Worm (Caenorhabditis elegans) whole organism, young adult: Measurements from ENCODE around the gene T23E7.2.

ENCODE experiments used
- B0019.2 ChIP-seq: fragments of 200-800 bp; sonication (Bioruptor generic); conservative IDR thresholded peaks from 2 replicates; pipeline ENCODE4 v1.3.6; 2022; ENCODE audit warnings: missing genetic modification reagents, missing genetic modification characterization, missing compliant biosample characterization
- D2030.7 ChIP-seq: fragments of 200-800 bp; sonication (Bioruptor generic); IDR thresholded peaks from 2 replicates; pipeline ENCODE4 v1.3.6; 2022; ENCODE audit warnings: missing genetic modification reagents, missing genetic modification characterization, missing compliant biosample characterization
- F10E7.11 ChIP-seq: sonication (generic microtip); optimal IDR thresholded peaks from 2 replicates; lab custom pipeline; 2017; ENCODE audit warnings: mild to moderate bottlenecking, missing genetic modification characterization, moderate library complexity, missing compliant biosample characterization
- F23B12.7 ChIP-seq: sonication (generic microtip); optimal IDR thresholded peaks from 2 replicates; lab custom pipeline; 2017; ENCODE audit warnings: missing genetic modification characterization, mild to moderate bottlenecking, missing compliant biosample characterization, antibody characterized with exemption, moderate library complexity; ENCODE audit not compliant: insufficient read depth
- F52B5.7 ChIP-seq: sonication (generic microtip); optimal IDR thresholded peaks from 2 replicates; lab custom pipeline; 2016; ENCODE audit warnings: mild to moderate bottlenecking, missing genetic modification characterization, missing compliant biosample characterization
- F55B11.4 ChIP-seq: sonication (generic microtip); optimal IDR thresholded peaks from 2 replicates; lab custom pipeline; 2016; ENCODE audit warnings: missing compliant biosample characterization, missing genetic modification characterization, borderline replicate concordance; ENCODE audit not compliant: insufficient read depth
- T26A5.8 ChIP-seq: sonication (generic microtip); optimal IDR thresholded peaks from 2 replicates; lab custom pipeline; 2016; ENCODE audit warnings: missing genetic modification characterization, missing compliant biosample characterization
- Y53G8AR.9 ChIP-seq: fragments of 200-800 bp; sonication (Bioruptor generic); conservative IDR thresholded peaks from 2 replicates; pipeline ENCODE4 v1.3.6; 2022; ENCODE audit warnings: missing genetic modification reagents, missing genetic modification characterization, missing compliant biosample characterization
- athp-1 ChIP-seq: sonication (generic microtip); optimal IDR thresholded peaks from 2 replicates; lab custom pipeline; 2017; ENCODE audit warnings: mild to moderate bottlenecking, missing genetic modification characterization, missing compliant biosample characterization
- bed-1 ChIP-seq: fragments of 200-800 bp; sonication (Bioruptor generic); IDR thresholded peaks from 2 replicates; pipeline ENCODE4 v1.3.6; 2022; ENCODE audit warnings: missing genetic modification reagents, missing genetic modification characterization, missing compliant biosample characterization
- cebp-1 ChIP-seq, 2 experiments: fragments of 200-800 bp in 1 of 2; sonication (Bioruptor generic) in 1 of 2; sonication (generic microtip) in 1 of 2; IDR thresholded peaks in 1 of 2; optimal IDR thresholded peaks in 1 of 2; 2 replicates each; pipeline versions ENCODE4 v1.3.6 to Lab custom; 2017 to 2022; ENCODE audit warnings: missing compliant biosample characterization in 2 of 2, missing genetic modification characterization in 2 of 2, mild to moderate bottlenecking in 1 of 2, missing genetic modification reagents in 1 of 2, moderate library complexity in 1 of 2
- ceh-100 ChIP-seq: fragments of 200-800 bp; sonication (Bioruptor generic); IDR thresholded peaks from 2 replicates; pipeline ENCODE4 v1.3.6; 2022; ENCODE audit warnings: missing genetic modification reagents, missing genetic modification characterization, missing compliant biosample characterization
- ceh-91 ChIP-seq: fragments of 200-800 bp; sonication (Bioruptor generic); IDR thresholded peaks from 2 replicates; pipeline ENCODE4 v1.3.6; 2022; ENCODE audit warnings: missing genetic modification reagents, missing genetic modification characterization, missing compliant biosample characterization
- chd-7 ChIP-seq: sonication (generic microtip); optimal IDR thresholded peaks from 2 replicates; lab custom pipeline; 2016; ENCODE audit warnings: mild to moderate bottlenecking, missing genetic modification characterization, moderate library complexity, missing compliant biosample characterization
- egrh-3 ChIP-seq: fragments of 200-800 bp; sonication (Bioruptor generic); IDR thresholded peaks from 2 replicates; pipeline ENCODE4 v1.3.6; 2022; ENCODE audit warnings: missing genetic modification reagents, missing genetic modification characterization, missing compliant biosample characterization
- ekl-4 ChIP-seq: fragments of 200-800 bp; sonication (Bioruptor generic); IDR thresholded peaks from 2 replicates; pipeline ENCODE4 v1.3.6; 2022; ENCODE audit warnings: missing genetic modification reagents, missing genetic modification characterization, missing compliant biosample characterization
- fkh-3 ChIP-seq: sonication (generic microtip); optimal IDR thresholded peaks from 2 replicates; lab custom pipeline; 2016; ENCODE audit warnings: mild to moderate bottlenecking, missing genetic modification characterization, missing compliant biosample characterization
- him-1 ChIP-seq: sonication (generic microtip); optimal IDR thresholded peaks from 2 replicates; lab custom pipeline; 2016; ENCODE audit warnings: missing genotype, missing genetic modification reagents, missing genetic modification characterization, missing compliant biosample characterization
- hlh-26 ChIP-seq: fragments of 200-800 bp; sonication (Bioruptor generic); conservative IDR thresholded peaks from 2 replicates; pipeline ENCODE4 v1.3.6; 2022; ENCODE audit warnings: missing genetic modification reagents, missing genetic modification characterization, missing compliant biosample characterization
- hmg-1.2 ChIP-seq: fragments of 200-800 bp; sonication (Bioruptor generic); IDR thresholded peaks from 2 replicates; pipeline ENCODE4 v1.3.6; 2022; ENCODE audit warnings: missing genetic modification reagents, missing genetic modification characterization, missing compliant biosample characterization
- let-607 ChIP-seq, 2 experiments: fragments of 200-800 bp in 1 of 2; sonication (Bioruptor generic) in 1 of 2; sonication (generic microtip) in 1 of 2; optimal IDR thresholded peaks; 2 replicates each; lab custom pipeline; 2016 to 2018; ENCODE audit warnings: mild to moderate bottlenecking in 2 of 2, missing compliant biosample characterization in 2 of 2, missing genetic modification characterization in 2 of 2, moderate library complexity in 2 of 2, missing genotype in 1 of 2
- lin-54 ChIP-seq: fragments of 200-800 bp; sonication (Bioruptor generic); optimal IDR thresholded peaks from 2 replicates; lab custom pipeline; 2018; ENCODE audit warnings: mild to moderate bottlenecking, missing genetic modification characterization, missing compliant biosample characterization
- lir-1 ChIP-seq: fragments of 200-800 bp; sonication (Bioruptor generic); conservative IDR thresholded peaks from 2 replicates; pipeline ENCODE4 v1.3.6; 2022; ENCODE audit warnings: missing genetic modification reagents, missing genetic modification characterization, missing compliant biosample characterization
- lsl-1 ChIP-seq: fragments of 200-800 bp; sonication (Bioruptor generic); optimal IDR thresholded peaks from 2 replicates; lab custom pipeline; 2018; ENCODE audit warnings: mild to moderate bottlenecking, missing genetic modification characterization, moderate library complexity, missing compliant biosample characterization
- mcd-1 ChIP-seq: fragments of 200-800 bp; sonication (Bioruptor generic); IDR thresholded peaks from 2 replicates; pipeline ENCODE4 v1.3.6; 2022; ENCODE audit warnings: missing genetic modification reagents, missing genetic modification characterization, missing compliant biosample characterization
- nfya-2 ChIP-seq: fragments of 200-800 bp; sonication (Bioruptor generic); IDR thresholded peaks from 2 replicates; pipeline ENCODE4 v1.3.6; 2022; ENCODE audit warnings: missing genetic modification reagents, missing genetic modification characterization, missing compliant biosample characterization
- nhr-90 ChIP-seq: sonication (generic microtip); optimal IDR thresholded peaks from 2 replicates; lab custom pipeline; 2016; ENCODE audit warnings: missing genotype, mild to moderate bottlenecking, missing genetic modification characterization, missing compliant biosample characterization
- pha-4 ChIP-seq: fragments of 150-350 bp; sonication (generic microtip); optimal IDR thresholded peaks from 2 replicates; lab custom pipeline; 2014; ENCODE audit warnings: missing biosample characterization, missing genetic modification reagents, missing genetic modification characterization
- rpc-1 ChIP-seq, 2 experiments: fragments of 150-350 bp in 1 of 2; sonication (generic microtip) in 1 of 2; optimal IDR thresholded peaks; 2 replicates each; lab custom pipeline; 2014 to 2018; ENCODE audit warnings: missing biosample characterization in 1 of 2, missing genetic modification characterization in 1 of 2, missing genetic modification reagents in 1 of 2, missing genotype in 1 of 2
- sdz-38 ChIP-seq: sonication (generic microtip); optimal IDR thresholded peaks from 2 replicates; lab custom pipeline; 2016; ENCODE audit warnings: missing genotype, missing genetic modification characterization, missing compliant biosample characterization
- somi-1 ChIP-seq: fragments of 200-800 bp; sonication (Bioruptor generic); optimal IDR thresholded peaks from 2 replicates; lab custom pipeline; 2018; ENCODE audit warnings: mild to moderate bottlenecking, missing genetic modification characterization, missing compliant biosample characterization
- sptf-2 ChIP-seq: fragments of 200-800 bp; sonication (Bioruptor generic); optimal IDR thresholded peaks from 2 replicates; lab custom pipeline; 2018; ENCODE audit warnings: mild to moderate bottlenecking, missing genetic modification characterization, missing compliant biosample characterization
- unc-62 ChIP-seq: fragments of 150-350 bp; optimal IDR thresholded peaks from 2 replicates; lab custom pipeline; 2014; ENCODE audit warnings: missing biosample characterization, missing genetic modification reagents, missing genetic modification characterization
- zfh-2 ChIP-seq: fragments of 200-800 bp; sonication (Bioruptor generic); conservative IDR thresholded peaks from 2 replicates; pipeline ENCODE4 v1.3.6; 2022; ENCODE audit warnings: missing genetic modification reagents, missing genetic modification characterization, missing compliant biosample characterization
- zim-3 ChIP-seq: sonication (generic microtip); optimal IDR thresholded peaks from 2 replicates; lab custom pipeline; 2017; ENCODE audit warnings: mild to moderate bottlenecking, missing genetic modification characterization, moderate library complexity, missing compliant biosample characterization
- ztf-22 ChIP-seq: fragments of 200-800 bp; sonication (Bioruptor generic); optimal IDR thresholded peaks from 2 replicates; lab custom pipeline; 2018; ENCODE audit warnings: mild to moderate bottlenecking, missing genetic modification characterization, moderate library complexity, missing compliant biosample characterization
- ztf-25 ChIP-seq: fragments of 200-800 bp; sonication (Bioruptor generic); IDR thresholded peaks from 2 replicates; pipeline ENCODE4 v1.3.6; 2022; ENCODE audit warnings: missing genetic modification reagents, missing genetic modification characterization, missing compliant biosample characterization
- ztf-28 ChIP-seq: fragments of 200-800 bp; sonication (Bioruptor generic); IDR thresholded peaks from 2 replicates; pipeline ENCODE4 v1.3.6; 2022; ENCODE audit warnings: missing genetic modification reagents, missing genetic modification characterization, missing compliant biosample characterization

T23E7.2 gene

DNA sequence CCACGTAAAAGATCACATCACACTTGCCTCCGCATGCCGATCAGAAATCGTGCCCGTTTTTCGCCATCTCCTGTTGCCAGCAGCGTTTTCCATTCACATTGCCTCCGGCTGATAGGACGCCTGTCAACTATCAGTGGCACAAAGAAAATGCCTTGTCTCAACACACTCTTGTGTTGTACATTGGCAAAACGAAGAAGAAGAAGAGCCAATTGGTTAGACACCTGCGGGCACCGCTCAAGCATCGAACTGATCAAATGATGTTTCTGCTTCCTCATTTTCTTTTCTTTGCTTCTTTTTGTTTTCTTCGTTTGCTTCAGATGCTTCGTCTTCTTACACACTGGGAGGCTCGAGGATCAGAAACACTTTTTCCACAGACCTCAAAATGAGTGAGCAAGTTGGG lies 3.5 kb upstream of the T23E7.2 start:
- TF ChIP-seq unc-62 (GFP tag; lab: Kevin White, UChicago) = no peak
- no peak for TF ChIP-seq somi-1
- no peak for TF ChIP-seq sdz-38 (tag; lab: Kevin White, UChicago)
- TF ChIP-seq F10E7.11 (tag; lab: Kevin White, UChicago) = no peak
- no peak for TF ChIP-seq him-1
- no peak for TF ChIP-seq ztf-25 (GFP tag; lab: Robert Waterston, UW)
- TF ChIP-seq athp-1 (tag; lab: Kevin White, UChicago) = no peak
- TF ChIP-seq let-607 (tag; optimal IDR thresholded peaks at IDR 0.05; lab: Kevin White, UChicago) = no peak
- no peak for TF ChIP-seq chd-7
- no peak for TF ChIP-seq D2030.7 (GFP tag; lab: Robert Waterston, UW)
- no peak for TF ChIP-seq hmg-1.2
- TF ChIP-seq hlh-26 (GFP tag; lab: Robert Waterston, UW) = no peak
- TF ChIP-seq F52B5.7 (tag; lab: Kevin White, UChicago) = no peak
- no peak for TF ChIP-seq ceh-100 (GFP tag; lab: Robert Waterston, UW)
- TF ChIP-seq ztf-22 (GFP tag; lab: Kevin White, UChicago) = no peak
- TF ChIP-seq lsl-1 (GFP tag; lab: Kevin White, UChicago) = no peak
- no peak for TF ChIP-seq sptf-2 (GFP tag; lab: Kevin White, UChicago)
- no peak for TF ChIP-seq lir-1 (GFP tag; lab: Robert Waterston, UW)

DNA sequence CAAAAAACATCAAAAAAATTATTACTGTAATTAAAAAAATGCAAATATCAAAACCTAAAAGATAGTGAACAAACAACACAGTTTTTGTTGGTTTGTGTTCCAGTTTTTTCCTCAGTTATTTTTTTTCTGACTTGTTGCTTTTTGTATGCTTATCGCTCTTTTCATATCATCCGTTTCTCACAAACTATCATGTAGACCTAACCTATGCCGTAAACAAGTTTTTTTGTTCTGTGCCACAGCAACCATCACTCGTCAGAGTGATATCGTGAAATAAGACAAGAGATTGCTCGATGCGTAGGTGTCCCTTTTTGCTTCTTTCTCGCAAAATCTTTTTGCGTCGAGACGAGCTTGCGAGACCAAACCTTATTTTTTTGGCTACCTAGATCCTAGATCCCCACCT lies 1.4 kb downstream of the T23E7.2 start:
- no peak for TF ChIP-seq B0019.2 (GFP tag; lab: Robert Waterston, UW)
- TF ChIP-seq rpc-1 (optimal IDR thresholded peaks at IDR 0.05; lab: Kevin White, UChicago) = no peak
- TF ChIP-seq rpc-1 (tag; optimal IDR thresholded peaks at IDR 0.05; lab: Kevin White, UChicago) = no peak
- TF ChIP-seq zim-3 (tag; lab: Kevin White, UChicago) = no peak
- no peak for TF ChIP-seq nhr-90 (tag; lab: Kevin White, UChicago)
- TF ChIP-seq Y53G8AR.9 (GFP tag; lab: Robert Waterston, UW) = no peak
- TF ChIP-seq hmg-1.2 = no peak
- no peak for TF ChIP-seq T26A5.8
- no peak for TF ChIP-seq somi-1
- no peak for TF ChIP-seq ceh-91 (GFP tag; lab: Robert Waterston, UW)
- no peak for TF ChIP-seq bed-1
- TF ChIP-seq nfya-2 (GFP tag; lab: Robert Waterston, UW) = no peak
- TF ChIP-seq mcd-1 = no peak
- no peak for TF ChIP-seq F55B11.4 (tag; lab: Kevin White, UChicago)
- TF ChIP-seq, all 124 proteins: peak for 0

DNA sequence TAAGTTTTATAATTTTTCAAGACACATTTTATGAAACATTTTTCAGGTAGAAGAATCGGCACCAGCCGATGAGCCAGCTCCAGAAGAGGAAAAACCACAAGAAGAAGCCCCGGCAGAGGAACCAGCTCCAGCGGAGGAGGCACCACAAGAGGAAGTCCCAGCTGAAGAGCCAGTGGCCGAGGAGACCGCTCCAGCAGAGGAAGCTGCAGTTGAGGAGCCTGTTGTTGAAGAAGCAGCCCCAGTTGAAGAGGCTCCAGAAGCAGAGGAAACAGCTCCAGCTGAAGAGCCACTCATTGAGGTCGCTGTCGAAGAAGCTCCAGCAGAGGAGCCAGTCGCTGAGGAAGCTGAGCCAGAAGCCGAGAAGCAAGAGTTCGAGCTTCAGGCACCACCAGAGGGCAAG lies 3.5 kb downstream of the T23E7.2 start:
- peak; percentile 12 for TF ChIP-seq fkh-3 (tag; lab: Kevin White, UChicago)
- TF ChIP-seq cebp-1 (GFP tag; IDR thresholded peaks at IDR 0.05; lab: Robert Waterston, UW) = no peak
- no peak for TF ChIP-seq cebp-1 (tag; optimal IDR thresholded peaks at IDR 0.05; lab: Kevin White, UChicago)
- peak; percentile 73 for TF ChIP-seq zfh-2 (GFP tag; lab: Robert Waterston, UW)
- no peak for TF ChIP-seq ekl-4 (GFP tag; lab: Robert Waterston, UW)
- TF ChIP-seq egrh-3 (GFP tag; lab: Robert Waterston, UW) = peak; percentile 87

DNA sequence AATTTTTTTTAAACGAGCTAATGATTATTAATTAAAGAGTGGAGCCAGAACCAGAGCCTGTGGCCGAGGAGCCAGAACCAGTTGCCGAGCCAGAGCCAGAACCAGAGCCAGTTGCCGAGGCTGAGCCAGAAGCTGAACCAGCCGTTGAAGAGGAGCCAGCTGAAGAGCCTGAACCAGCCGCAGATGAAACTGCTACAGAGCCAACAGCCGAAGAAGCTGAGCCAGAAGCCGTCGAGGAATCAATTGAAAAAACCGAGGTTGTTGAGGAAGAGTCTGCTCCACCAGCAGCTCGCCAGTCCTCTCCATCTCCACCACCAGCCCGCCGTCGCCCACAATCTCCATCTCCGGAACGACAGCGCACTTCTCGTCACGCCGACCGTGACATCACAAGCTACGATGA lies 4.9 kb downstream of the T23E7.2 start:
- TF ChIP-seq zfh-2 (GFP tag; lab: Robert Waterston, UW) (peak; percentile 59), pha-4 (no peak), egrh-3 (GFP tag; lab: Robert Waterston, UW) (peak; percentile 68; the same call in 1 of the 2 replicates), F23B12.7 (tag; lab: Kevin White, UChicago) (no peak), F10E7.11 (tag; lab: Kevin White, UChicago) (no peak), sdz-38 (tag; lab: Kevin White, UChicago) (no peak), ztf-28 (GFP tag; lab: Robert Waterston, UW) (no peak), lin-54 (no peak)
